Worm (Caenorhabditis elegans) whole organism, L1 larva: ENCODE data around the gene ZK666.8.

Source experiments
- lin-13 ChIP-seq: fragments of 150-350 bp; optimal IDR thresholded peaks from 2 replicates; lab custom pipeline; 2014; ENCODE audit warnings: missing biosample characterization, missing genetic modification reagents, missing genetic modification characterization
- nhr-237 ChIP-seq: fragments of 150-350 bp; optimal IDR thresholded peaks from 2 replicates; lab custom pipeline; 2014; ENCODE audit warnings: missing biosample characterization, missing genetic modification characterization
- nhr-84 ChIP-seq: sonication (generic microtip); optimal IDR thresholded peaks from 2 replicates; lab custom pipeline; 2017; ENCODE audit warnings: missing biosample characterization, missing genetic modification characterization

DNA sequence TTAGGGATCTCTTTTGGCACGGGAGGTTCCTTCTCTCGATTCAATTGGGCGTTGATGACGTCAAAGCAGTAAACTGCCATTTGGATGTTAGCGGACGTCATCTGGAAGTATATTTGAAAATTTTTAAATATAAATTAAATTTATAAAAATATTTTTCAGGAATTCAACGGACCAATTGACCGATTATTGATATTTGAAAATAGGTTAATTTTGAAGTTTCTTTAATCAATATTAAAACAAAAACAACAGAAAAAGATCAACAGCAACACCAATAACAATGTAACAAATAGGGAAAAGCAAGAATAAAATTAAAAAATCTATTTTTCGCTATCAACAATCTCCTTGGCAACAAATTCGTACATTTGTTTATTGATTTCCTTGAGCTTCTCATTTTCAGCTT is 46.3 kb upstream of the ZK666.8 start, which contains the start of gene R166.3:
- TF ChIP-seq nhr-84 (no peak), nhr-237 (no peak), lin-13 (GFP tag; lab: Kevin White, UChicago) (no peak)
